Fruit fly (Drosophila melanogaster) whole organism, embryonic: ENCODE results near the gene CG16789.

Experiments
- ATbp ChIP-seq: fragments of 200-800 bp; sonication (Bioruptor generic); optimal IDR thresholded peaks from 2 replicates; lab custom pipeline; 2017; ENCODE audit warnings: missing biosample characterization, mild to moderate bottlenecking, missing genetic modification characterization, missing genetic modification reagents
- BEAF-32 ChIP-seq: fragments of 200-800 bp; sonication (Bioruptor generic); optimal IDR thresholded peaks from 3 replicates; lab custom pipeline; 2017; ENCODE audit warnings: missing biosample characterization, missing genetic modification characterization, mild to moderate bottlenecking, moderate library complexity, missing genetic modification reagents
- Bteb2 ChIP-seq: fragments of 200-800 bp; sonication (Bioruptor generic); optimal IDR thresholded peaks from 2 replicates; lab custom pipeline; 2016; ENCODE audit warnings: missing biosample characterization, missing genetic modification characterization
- C15 ChIP-seq: fragments of 200-800 bp; sonication (Bioruptor generic); IDR thresholded peaks from 3 replicates; pipeline ENCODE4 v1.3.6; 2022; ENCODE audit warnings: missing biosample characterization, missing genetic modification characterization
- CG10565 ChIP-seq: fragments of 200-800 bp; sonication (Bioruptor generic); optimal IDR thresholded peaks from 3 replicates; lab custom pipeline; 2016; ENCODE audit warnings: missing biosample characterization, mild to moderate bottlenecking, missing genetic modification characterization
- CG11398 ChIP-seq: fragments of 200-800 bp; sonication (Bioruptor generic); optimal IDR thresholded peaks from 2 replicates; lab custom pipeline; 2016; ENCODE audit warnings: missing biosample characterization, missing genetic modification characterization
- CG11695 ChIP-seq: fragments of 200-800 bp; sonication (Bioruptor generic); IDR thresholded peaks from 3 replicates; pipeline ENCODE4 v1.3.6; 2022; ENCODE audit warnings: missing biosample characterization, missing genetic modification characterization
- CG12071 ChIP-seq: fragments of 200-800 bp; sonication (Bioruptor generic); optimal IDR thresholded peaks from 3 replicates; lab custom pipeline; 2018; ENCODE audit warnings: missing biosample characterization, mild to moderate bottlenecking, missing genetic modification characterization
- CG17186 ChIP-seq: fragments of 200-800 bp; sonication (Bioruptor generic); optimal IDR thresholded peaks from 3 replicates; lab custom pipeline; 2017; ENCODE audit warnings: missing biosample characterization, missing genetic modification reagents, missing genetic modification characterization
- CG17829 ChIP-seq: fragments of 200-800 bp; optimal IDR thresholded peaks from 2 replicates; lab custom pipeline; 2019; ENCODE audit warnings: missing biosample characterization, mild to moderate bottlenecking, missing genetic modification characterization, moderate library complexity
- CG18262 ChIP-seq: fragments of 200-800 bp; optimal IDR thresholded peaks from 3 replicates; lab custom pipeline; 2019; ENCODE audit warnings: missing biosample characterization, mild to moderate bottlenecking, missing genetic modification characterization, moderate library complexity
- CG2678 ChIP-seq: fragments of 200-800 bp; sonication (Bioruptor generic); optimal IDR thresholded peaks from 3 replicates; lab custom pipeline; 2019; ENCODE audit warnings: missing biosample characterization, mild to moderate bottlenecking, missing genetic modification characterization, moderate library complexity
- CG2889 ChIP-seq: fragments of 200-800 bp; sonication (Bioruptor generic); IDR thresholded peaks from 3 replicates; pipeline ENCODE4 v1.3.6; 2022; ENCODE audit warnings: missing biosample characterization, missing genetic modification characterization
- CG3065 ChIP-seq: fragments of 200-800 bp; sonication (Bioruptor generic); optimal IDR thresholded peaks from 2 replicates; lab custom pipeline; 2016; ENCODE audit warnings: missing biosample characterization, missing genetic modification characterization
- CG3726 ChIP-seq: fragments of 200-800 bp; sonication (Bioruptor generic); IDR thresholded peaks from 3 replicates; pipeline ENCODE4, ENCODE4 v1.3.6; 2022; ENCODE audit warnings: missing biosample characterization, missing genetic modification characterization
- CG43689 ChIP-seq: fragments of 200-800 bp; sonication (Bioruptor generic); IDR thresholded peaks from 2 replicates; pipeline ENCODE4 v1.3.6; 2022; ENCODE audit warnings: missing biosample characterization, missing genetic modification characterization
- CG4820 ChIP-seq: fragments of 200-800 bp; sonication (Bioruptor generic); optimal IDR thresholded peaks from 3 replicates; lab custom pipeline; 2016; ENCODE audit warnings: missing biosample characterization, missing genetic modification characterization
- CG5245 ChIP-seq: fragments of 200-800 bp; sonication (Bioruptor generic); optimal IDR thresholded peaks from 3 replicates; lab custom pipeline; 2016; ENCODE audit warnings: missing biosample characterization, missing genetic modification characterization
- CG6683 ChIP-seq: fragments of 200-800 bp; sonication (Bioruptor generic); optimal IDR thresholded peaks from 2 replicates; lab custom pipeline; 2017; ENCODE audit warnings: missing biosample characterization, mild to moderate bottlenecking, missing genetic modification characterization, missing genetic modification reagents
- CG6813 ChIP-seq: fragments of 200-800 bp; sonication (Bioruptor generic); optimal IDR thresholded peaks from 2 replicates; lab custom pipeline; 2017; ENCODE audit warnings: missing biosample characterization, missing genetic modification characterization, mild to moderate bottlenecking, moderate library complexity, missing genetic modification reagents
- CG7357 ChIP-seq: fragments of 200-800 bp; sonication (Bioruptor generic); IDR thresholded peaks from 3 replicates; pipeline ENCODE4 v1.3.6; 2022; ENCODE audit warnings: missing biosample characterization, missing genetic modification characterization
- CG7963 ChIP-seq: fragments of 200-800 bp; sonication (Bioruptor generic); IDR thresholded peaks from 3 replicates; pipeline ENCODE4 v1.3.6; 2022; ENCODE audit warnings: missing biosample characterization, missing genetic modification characterization; ENCODE audit not compliant: partially characterized antibody
- CG7987 ChIP-seq: fragments of 200-800 bp; sonication (Bioruptor generic); optimal IDR thresholded peaks from 2 replicates; lab custom pipeline; 2018; ENCODE audit warnings: missing biosample characterization, mild to moderate bottlenecking, missing genetic modification characterization, moderate library complexity
- CG9876 ChIP-seq: fragments of 200-800 bp; sonication (Bioruptor generic); optimal IDR thresholded peaks from 2 replicates; lab custom pipeline; 2016; ENCODE audit warnings: missing biosample characterization, missing genetic modification characterization
- CHES-1-like ChIP-seq: fragments of 200-800 bp; sonication (Bioruptor generic); optimal IDR thresholded peaks from 2 replicates; lab custom pipeline; 2016; ENCODE audit warnings: missing biosample characterization, missing genetic modification characterization
- CrebB ChIP-seq: fragments of 200-800 bp; sonication (Bioruptor generic); optimal IDR thresholded peaks from 3 replicates; lab custom pipeline; 2018; ENCODE audit warnings: missing biosample characterization, mild to moderate bottlenecking, missing genetic modification characterization
- D ChIP-seq, 2 experiments: fragments of 200-800 bp in 1 of 2; fragments of >200 bp in 1 of 2; sonication (Bioruptor generic) in 1 of 2; optimal IDR thresholded peaks; 2 replicates in 1 of 2; 3 replicates in 1 of 2; lab custom pipeline; 2017; ENCODE audit warnings: mild to moderate bottlenecking in 1 of 2, missing biosample characterization in 1 of 2, missing genetic modification characterization in 1 of 2, missing genetic modification reagents in 1 of 2
- Drgx ChIP-seq: fragments of 200-800 bp; sonication (Bioruptor generic); IDR thresholded peaks from 2 replicates; pipeline ENCODE4 v1.3.6; 2022; ENCODE audit warnings: missing biosample characterization, missing genetic modification characterization
- H2.0 ChIP-seq: fragments of 200-800 bp; sonication (Bioruptor generic); IDR thresholded peaks from 2 replicates; pipeline ENCODE4 v1.3.6; 2022; ENCODE audit warnings: missing biosample characterization, missing genetic modification characterization
- HmgZ ChIP-seq: fragments of 200-800 bp; sonication (Bioruptor generic); optimal IDR thresholded peaks from 2 replicates; lab custom pipeline; 2018; ENCODE audit warnings: missing biosample characterization, mild to moderate bottlenecking, missing genetic modification characterization
- Hmx ChIP-seq: fragments of 200-800 bp; sonication (Bioruptor generic); optimal IDR thresholded peaks from 2 replicates; lab custom pipeline; 2016; ENCODE audit warnings: missing biosample characterization, missing genetic modification characterization
- Hr51 ChIP-seq, 2 experiments: fragments of 200-800 bp; sonication (Bioruptor generic); optimal IDR thresholded peaks; 2 replicates in 1 of 2; 3 replicates in 1 of 2; lab custom pipeline; 2016 to 2018; ENCODE audit warnings: missing biosample characterization in 2 of 2, missing genetic modification characterization in 2 of 2, mild to moderate bottlenecking in 1 of 2, moderate library complexity in 1 of 2
- Kr ChIP-seq: fragments of 200-800 bp; sonication (Bioruptor generic); optimal IDR thresholded peaks from 2 replicates; lab custom pipeline; 2017; ENCODE audit warnings: missing biosample characterization, mild to moderate bottlenecking, missing genetic modification characterization
- NFAT ChIP-seq: fragments of 200-800 bp; sonication (Bioruptor generic); IDR thresholded peaks from 2 replicates; pipeline ENCODE4 v1.3.6; 2022; ENCODE audit warnings: missing biosample characterization, missing genetic modification characterization
- PHDP ChIP-seq: fragments of 200-800 bp; sonication (Bioruptor generic); optimal IDR thresholded peaks from 3 replicates; lab custom pipeline; 2018; ENCODE audit warnings: missing biosample characterization, mild to moderate bottlenecking, missing genetic modification characterization, moderate library complexity
- Rfx ChIP-seq: fragments of 200-800 bp; sonication (Bioruptor generic); IDR thresholded peaks from 2 replicates; pipeline ENCODE4 v1.3.6; 2022; ENCODE audit warnings: missing biosample characterization, missing genetic modification characterization
- Sox102F ChIP-seq: fragments of 200-800 bp; sonication (Bioruptor generic); optimal IDR thresholded peaks from 2 replicates; lab custom pipeline; 2018; ENCODE audit warnings: missing biosample characterization, mild to moderate bottlenecking, missing genetic modification characterization, moderate library complexity
- Spps ChIP-seq: fragments of 200-800 bp; sonication (Bioruptor generic); optimal IDR thresholded peaks from 2 replicates; lab custom pipeline; 2018; ENCODE audit warnings: missing biosample characterization, mild to moderate bottlenecking, missing genetic modification characterization
- Sry-β ChIP-seq: fragments of 200-800 bp; sonication (Bioruptor generic); optimal IDR thresholded peaks from 2 replicates; lab custom pipeline; 2018; ENCODE audit warnings: missing biosample characterization, mild to moderate bottlenecking, missing genetic modification characterization, moderate library complexity
- chinmo ChIP-seq: fragments of 200-800 bp; sonication (Bioruptor generic); IDR thresholded peaks from 4 replicates; pipeline ENCODE4 v1.3.6; 2022; ENCODE audit warnings: missing biosample characterization, missing genetic modification characterization; ENCODE audit not compliant: partially characterized antibody
- ci ChIP-seq: fragments of 200-800 bp; sonication (Bioruptor generic); IDR thresholded peaks from 3 replicates; pipeline ENCODE4 v1.3.6; 2022; ENCODE audit warnings: missing biosample characterization, missing genetic modification characterization
- grn ChIP-seq: fragments of 200-800 bp; sonication (Bioruptor generic); optimal IDR thresholded peaks from 3 replicates; lab custom pipeline; 2017; ENCODE audit warnings: missing biosample characterization, missing genetic modification characterization
- gsb ChIP-seq: fragments of 200-800 bp; sonication (Bioruptor generic); IDR thresholded peaks from 2 replicates; pipeline ENCODE4 v1.3.6; 2022; ENCODE audit warnings: missing biosample characterization, missing genetic modification characterization
- hbn ChIP-seq: fragments of 200-800 bp; sonication (Bioruptor generic); IDR thresholded peaks from 2 replicates; pipeline ENCODE4 v1.3.6; 2022; ENCODE audit warnings: missing biosample characterization, missing genetic modification characterization; ENCODE audit not compliant: partially characterized antibody
- lilli ChIP-seq: fragments of 200-800 bp; sonication (Bioruptor generic); optimal IDR thresholded peaks from 3 replicates; lab custom pipeline; 2016; ENCODE audit warnings: missing biosample characterization, missing genetic modification characterization
- odd ChIP-seq: fragments of 200-800 bp; sonication (Bioruptor generic); optimal IDR thresholded peaks from 2 replicates; lab custom pipeline; 2017; ENCODE audit warnings: missing biosample characterization, mild to moderate bottlenecking, missing genetic modification characterization
- scrt ChIP-seq: fragments of 200-800 bp; sonication (Bioruptor generic); optimal IDR thresholded peaks from 2 replicates; lab custom pipeline; 2018; ENCODE audit warnings: missing biosample characterization, mild to moderate bottlenecking, missing genetic modification characterization, moderate library complexity
- sens ChIP-seq: fragments of 200-800 bp; sonication (Bioruptor generic); peaks from one replicate; lab custom pipeline; 2016; ENCODE audit warnings: missing biosample characterization, missing genetic modification characterization
- slbo ChIP-seq: fragments of 200-800 bp; sonication (Bioruptor generic); IDR thresholded peaks from 2 replicates; pipeline ENCODE4 v1.3.6; 2022; ENCODE audit warnings: missing biosample characterization, missing genetic modification characterization
- sug ChIP-seq: fragments of 200-800 bp; optimal IDR thresholded peaks from 2 replicates; lab custom pipeline; 2019; ENCODE audit warnings: missing biosample characterization, mild to moderate bottlenecking, missing genetic modification characterization, moderate library complexity
- trem ChIP-seq: fragments of 200-800 bp; optimal IDR thresholded peaks from 3 replicates; lab custom pipeline; 2019; ENCODE audit warnings: missing biosample characterization, mild to moderate bottlenecking, missing genetic modification characterization, moderate library complexity

Gene CG16789

DNA sequence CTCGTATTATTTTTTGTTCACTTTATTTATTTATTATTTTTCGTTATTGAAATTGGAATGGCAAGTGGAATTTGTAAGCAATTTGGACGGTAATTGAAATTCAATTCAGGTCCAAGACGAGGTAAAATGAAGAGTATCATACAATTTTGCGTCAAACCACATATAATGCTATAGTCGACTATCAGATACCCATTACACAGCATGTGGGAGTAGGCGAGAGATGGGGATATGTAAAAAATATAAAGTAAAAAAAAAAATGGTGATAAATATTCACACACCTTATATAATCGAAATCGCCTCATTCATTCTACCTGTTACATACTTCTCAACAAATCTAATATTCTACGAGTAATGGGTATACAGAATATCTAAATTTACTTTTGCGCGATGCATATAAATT, 46.2 kb downstream of the CG16789 start (continued):
- TF ChIP-seq chinmo (GFP tag; lab: Robert Waterston, UW) (no peak), sens (GFP tag; lab: Kevin White, UChicago) (peak; percentile 47), Sry-β (no peak), Hmx (no peak), CG6683 (GFP tag; lab: Kevin White, UChicago) (no peak), CG2889 (no peak), Rfx (no peak), Kr (GFP tag; lab: Kevin White, UChicago) (no peak), gsb (GFP tag; lab: Robert Waterston, UW) (no peak), trem (tag; lab: Kevin White, UChicago) (no peak), scrt (GFP tag; lab: Kevin White, UChicago) (no peak), BEAF-32 (GFP tag; lab: Kevin White, UChicago) (no peak), CG7357 (GFP tag; lab: Robert Waterston, UW) (no peak), CG7963 (GFP tag; lab: Robert Waterston, UW) (peak; percentile 66), ATbp (GFP tag; lab: Kevin White, UChicago) (no peak), CG7987 (no peak), grn (GFP tag; lab: Kevin White, UChicago) (no peak), D (optimal IDR thresholded peaks at IDR 0.05; lab: Kevin White, UChicago) (no peak), D (GFP tag; optimal IDR thresholded peaks at IDR 0.05; lab: Kevin White, UChicago) (no peak), CG3726 (GFP tag; lab: Robert Waterston, UW) (no peak), HmgZ (no peak), lilli (no peak), Drgx (GFP tag; lab: Robert Waterston, UW) (no peak), CG17829 (tag; lab: Kevin White, UChicago) (no peak), CG17186 (GFP tag; lab: Kevin White, UChicago) (no peak), CG43689 (no peak), CG3065 (GFP tag; lab: Kevin White, UChicago) (no peak), C15 (GFP tag; lab: Robert Waterston, UW) (no peak), CG4820 (no peak), Sox102F (peak; percentile 31), H2.0 (GFP tag; lab: Robert Waterston, UW) (no peak), CG10565 (GFP tag; lab: Kevin White, UChicago) (no peak), PHDP (tag; lab: Kevin White, UChicago) (no peak), CG5245 (GFP tag; lab: Kevin White, UChicago) (no peak), CG18262 (no peak), CrebB (no peak), hbn (GFP tag; lab: Robert Waterston, UW) (no peak), Hr51 (GFP tag; optimal IDR thresholded peaks at IDR 0.05; lab: Kevin White, UChicago) (no peak), CG9876 (GFP tag; lab: Kevin White, UChicago) (no peak), CG11695 (GFP tag; lab: Robert Waterston, UW) (no peak), Spps (tag; lab: Kevin White, UChicago) (no peak), CG12071 (GFP tag; lab: Kevin White, UChicago) (no peak), CHES-1-like (GFP tag; lab: Kevin White, UChicago) (no peak), sug (no peak), ci (GFP tag; lab: Robert Waterston, UW) (no peak), CG11398 (GFP tag; lab: Kevin White, UChicago) (no peak), slbo (GFP tag; lab: Robert Waterston, UW) (no peak), NFAT (GFP tag; lab: Robert Waterston, UW) (no peak), odd (GFP tag; lab: Kevin White, UChicago) (no peak), CG2678 (tag; lab: Kevin White, UChicago) (peak; percentile 13), CG6813 (GFP tag; lab: Kevin White, UChicago) (no peak), Bteb2 (GFP tag; lab: Kevin White, UChicago) (no peak)
